Fruit fly (Drosophila melanogaster) whole organism, embryonic: ENCODE measurements around the gene Sirt6.

ENCODE experiments used
- ATbp ChIP-seq: fragments of 200-800 bp; sonication (Bioruptor generic); optimal IDR thresholded peaks from 2 replicates; lab custom pipeline; 2017; ENCODE audit warnings: missing biosample characterization, mild to moderate bottlenecking, missing genetic modification characterization, missing genetic modification reagents
- Atf3 ChIP-seq: fragments of 200-800 bp; sonication (Bioruptor generic); optimal IDR thresholded peaks from 3 replicates; lab custom pipeline; 2016; ENCODE audit warnings: missing biosample characterization, missing genetic modification characterization
- CG10979 ChIP-seq: fragments of 200-800 bp; sonication (Bioruptor generic); optimal IDR thresholded peaks from 2 replicates; lab custom pipeline; 2018; ENCODE audit warnings: missing biosample characterization, mild to moderate bottlenecking, missing genetic modification characterization, moderate library complexity
- CG11398 ChIP-seq: fragments of 200-800 bp; sonication (Bioruptor generic); optimal IDR thresholded peaks from 2 replicates; lab custom pipeline; 2016; ENCODE audit warnings: missing biosample characterization, missing genetic modification characterization
- CG12236 ChIP-seq: fragments of 200-800 bp; sonication (Bioruptor generic); optimal IDR thresholded peaks from 2 replicates; lab custom pipeline; 2016; ENCODE audit warnings: missing biosample characterization, missing genetic modification characterization
- CG12942 ChIP-seq: fragments of 200-800 bp; sonication (Bioruptor generic); optimal IDR thresholded peaks from 3 replicates; lab custom pipeline; 2016; ENCODE audit warnings: missing biosample characterization, missing genetic modification characterization
- CG13123 ChIP-seq: fragments of 200-800 bp; sonication (Bioruptor generic); optimal IDR thresholded peaks from 2 replicates; lab custom pipeline; 2016; ENCODE audit warnings: missing biosample characterization, missing genetic modification characterization
- CG14014 ChIP-seq: fragments of 200-800 bp; sonication (Bioruptor generic); IDR thresholded peaks from 2 replicates; pipeline ENCODE4 v1.3.6; 2022; ENCODE audit warnings: missing biosample characterization, missing genetic modification characterization
- CG14860 ChIP-seq: fragments of 200-800 bp; sonication (Bioruptor generic); IDR thresholded peaks from 3 replicates; pipeline ENCODE4 v1.3.6; 2022; ENCODE audit warnings: missing biosample characterization, missing genetic modification characterization; ENCODE audit not compliant: partially characterized antibody
- CG15073 ChIP-seq: fragments of 200-800 bp; sonication (Bioruptor generic); optimal IDR thresholded peaks from 2 replicates; lab custom pipeline; 2016; ENCODE audit warnings: missing biosample characterization, missing genetic modification characterization
- CG32532 ChIP-seq: fragments of 200-800 bp; sonication (Bioruptor generic); IDR thresholded peaks from 2 replicates; pipeline ENCODE4 v1.3.6; 2022; ENCODE audit warnings: missing biosample characterization, missing genetic modification characterization
- CG3281 ChIP-seq: fragments of 200-800 bp; sonication (Bioruptor generic); optimal IDR thresholded peaks from 3 replicates; lab custom pipeline; 2017; ENCODE audit warnings: missing biosample characterization, mild to moderate bottlenecking, missing genetic modification characterization
- CG34224 ChIP-seq: fragments of 200-800 bp; sonication (Bioruptor generic); IDR thresholded peaks from 3 replicates; pipeline ENCODE4 v1.3.6; 2022; ENCODE audit warnings: missing biosample characterization, missing genetic modification characterization; ENCODE audit not compliant: partially characterized antibody
- CG5953 ChIP-seq: fragments of 200-800 bp; sonication (Bioruptor generic); IDR thresholded peaks from 2 replicates; pipeline ENCODE4 v1.3.6; 2022; ENCODE audit warnings: missing biosample characterization, missing genetic modification characterization
- CG6683 ChIP-seq: fragments of 200-800 bp; sonication (Bioruptor generic); optimal IDR thresholded peaks from 2 replicates; lab custom pipeline; 2017; ENCODE audit warnings: missing biosample characterization, mild to moderate bottlenecking, missing genetic modification characterization, missing genetic modification reagents
- CG7745 ChIP-seq: fragments of 200-800 bp; sonication (Bioruptor generic); optimal IDR thresholded peaks from 2 replicates; lab custom pipeline; 2018; ENCODE audit warnings: missing biosample characterization, mild to moderate bottlenecking, missing genetic modification characterization, moderate library complexity
- CG7839 ChIP-seq: fragments of 200-800 bp; sonication (Bioruptor generic); optimal IDR thresholded peaks from 3 replicates; lab custom pipeline; 2018; ENCODE audit warnings: missing biosample characterization, mild to moderate bottlenecking, missing genetic modification characterization, moderate library complexity
- CG8388 ChIP-seq: fragments of 200-800 bp; sonication (Bioruptor generic); optimal IDR thresholded peaks from 2 replicates; lab custom pipeline; 2019; ENCODE audit warnings: missing biosample characterization, mild to moderate bottlenecking, missing genetic modification characterization, moderate library complexity
- CG9609 ChIP-seq: fragments of 200-800 bp; sonication (Bioruptor generic); optimal IDR thresholded peaks from 3 replicates; lab custom pipeline; 2016; ENCODE audit warnings: missing biosample characterization, missing genetic modification characterization
- CHES-1-like ChIP-seq: fragments of 200-800 bp; sonication (Bioruptor generic); optimal IDR thresholded peaks from 2 replicates; lab custom pipeline; 2016; ENCODE audit warnings: missing biosample characterization, missing genetic modification characterization
- Camta ChIP-seq: fragments of 200-800 bp; sonication (Bioruptor generic); optimal IDR thresholded peaks from 2 replicates; lab custom pipeline; 2016; ENCODE audit warnings: missing biosample characterization, missing genetic modification characterization
- D ChIP-seq, 2 experiments: fragments of 200-800 bp in 1 of 2; fragments of >200 bp in 1 of 2; sonication (Bioruptor generic) in 1 of 2; optimal IDR thresholded peaks; 2 replicates in 1 of 2; 3 replicates in 1 of 2; lab custom pipeline; 2017; ENCODE audit warnings: mild to moderate bottlenecking in 1 of 2, missing biosample characterization in 1 of 2, missing genetic modification characterization in 1 of 2, missing genetic modification reagents in 1 of 2
- D19B ChIP-seq: fragments of 200-800 bp; sonication (Bioruptor generic); optimal IDR thresholded peaks from 2 replicates; lab custom pipeline; 2017; ENCODE audit warnings: missing biosample characterization, mild to moderate bottlenecking, missing genetic modification characterization
- Dll ChIP-seq: fragments of 200-800 bp; sonication (Bioruptor generic); IDR thresholded peaks from 4 replicates; pipeline ENCODE4 v1.3.6; 2022; ENCODE audit warnings: missing biosample characterization, missing genetic modification characterization; ENCODE audit not compliant: partially characterized antibody
- H15 ChIP-seq: fragments of 200-800 bp; sonication (Bioruptor generic); IDR thresholded peaks from 3 replicates; pipeline ENCODE4 v1.3.6; 2022; ENCODE audit warnings: missing biosample characterization, missing genetic modification characterization
- Hr51 ChIP-seq, 2 experiments: fragments of 200-800 bp; sonication (Bioruptor generic); optimal IDR thresholded peaks; 2 replicates in 1 of 2; 3 replicates in 1 of 2; lab custom pipeline; 2016 to 2018; ENCODE audit warnings: missing biosample characterization in 2 of 2, missing genetic modification characterization in 2 of 2, mild to moderate bottlenecking in 1 of 2, moderate library complexity in 1 of 2
- Myb ChIP-seq: fragments of 200-800 bp; sonication (Bioruptor generic); optimal IDR thresholded peaks from 2 replicates; lab custom pipeline; 2016; ENCODE audit warnings: missing biosample characterization, missing genetic modification characterization
- Nf-YA ChIP-seq: fragments of 200-800 bp; sonication (Bioruptor generic); IDR thresholded peaks from 2 replicates; pipeline ENCODE4 v1.3.6; 2022; ENCODE audit warnings: missing biosample characterization, missing genetic modification characterization
- Nf-YC ChIP-seq: fragments of 200-800 bp; optimal IDR thresholded peaks from 3 replicates; lab custom pipeline; 2019; ENCODE audit warnings: missing biosample characterization, mild to moderate bottlenecking, missing genetic modification characterization, moderate library complexity
- NfI ChIP-seq: fragments of 200-800 bp; sonication (Bioruptor generic); optimal IDR thresholded peaks from 3 replicates; lab custom pipeline; 2018; ENCODE audit warnings: missing biosample characterization, mild to moderate bottlenecking, missing genetic modification characterization, moderate library complexity
- PHDP ChIP-seq: fragments of 200-800 bp; sonication (Bioruptor generic); optimal IDR thresholded peaks from 3 replicates; lab custom pipeline; 2018; ENCODE audit warnings: missing biosample characterization, mild to moderate bottlenecking, missing genetic modification characterization, moderate library complexity
- Sin3A ChIP-seq: fragments of >200 bp; optimal IDR thresholded peaks from 2 replicates; lab custom pipeline; 2018
- Sry-δ ChIP-seq: fragments of 200-800 bp; sonication (Bioruptor generic); optimal IDR thresholded peaks from 2 replicates; lab custom pipeline; 2016; ENCODE audit warnings: missing biosample characterization, missing genetic modification characterization
- al ChIP-seq: fragments of 200-800 bp; sonication (Bioruptor generic); IDR thresholded peaks from 2 replicates; pipeline ENCODE4 v1.3.6; 2022; ENCODE audit warnings: missing biosample characterization, missing genetic modification characterization
- bigmax ChIP-seq: fragments of 200-800 bp; sonication (Bioruptor generic); optimal IDR thresholded peaks from 2 replicates; lab custom pipeline; 2018; ENCODE audit warnings: missing biosample characterization, mild to moderate bottlenecking, missing genetic modification characterization
- chinmo ChIP-seq: fragments of 200-800 bp; sonication (Bioruptor generic); IDR thresholded peaks from 4 replicates; pipeline ENCODE4 v1.3.6; 2022; ENCODE audit warnings: missing biosample characterization, missing genetic modification characterization; ENCODE audit not compliant: partially characterized antibody
- danr ChIP-seq: fragments of 200-800 bp; sonication (Bioruptor generic); IDR thresholded peaks from 2 replicates; pipeline ENCODE4 v1.3.6; 2022; ENCODE audit warnings: missing biosample characterization, missing genetic modification characterization
- eve ChIP-seq, 2 experiments: fragments of >200 bp; optimal IDR thresholded peaks; 2 replicates each; lab custom pipeline; 2017; ENCODE audit warnings: missing biosample characterization in 2 of 2, missing genetic modification characterization in 2 of 2
- ewg ChIP-seq: fragments of 200-800 bp; sonication (Bioruptor generic); optimal IDR thresholded peaks from 3 replicates; lab custom pipeline; 2017; ENCODE audit warnings: mild to moderate bottlenecking, missing biosample characterization, missing genetic modification reagents, missing genetic modification characterization
- gem ChIP-seq: fragments of 200-800 bp; sonication (Bioruptor generic); optimal IDR thresholded peaks from 2 replicates; lab custom pipeline; 2019; ENCODE audit warnings: missing biosample characterization, mild to moderate bottlenecking, missing genetic modification characterization, moderate library complexity
- grau ChIP-seq: fragments of 200-800 bp; optimal IDR thresholded peaks from 3 replicates; lab custom pipeline; 2019; ENCODE audit warnings: missing biosample characterization, mild to moderate bottlenecking, missing genetic modification characterization, moderate library complexity
- gro ChIP-seq: fragments of 200-800 bp; sonication (Bioruptor generic); optimal IDR thresholded peaks from 2 replicates; lab custom pipeline; 2016; ENCODE audit warnings: missing biosample characterization, missing genetic modification characterization
- ken ChIP-seq: fragments of 200-800 bp; sonication (Bioruptor generic); IDR thresholded peaks from 3 replicates; pipeline ENCODE4 v1.3.6; 2022; ENCODE audit warnings: missing biosample characterization, missing genetic modification characterization
- lbe ChIP-seq: fragments of 200-800 bp; sonication (Bioruptor generic); optimal IDR thresholded peaks from 2 replicates; lab custom pipeline; 2016; ENCODE audit warnings: missing biosample characterization, mild to moderate bottlenecking, missing genetic modification characterization
- luna ChIP-seq: fragments of 200-800 bp; sonication (Bioruptor generic); optimal IDR thresholded peaks from 2 replicates; lab custom pipeline; 2016; ENCODE audit warnings: missing biosample characterization, missing genetic modification characterization
- repo ChIP-seq: fragments of 200-800 bp; sonication (Bioruptor generic); optimal IDR thresholded peaks from 2 replicates; lab custom pipeline; 2016; ENCODE audit warnings: missing biosample characterization, missing genetic modification characterization
- rib ChIP-seq: fragments of 200-800 bp; sonication (Bioruptor generic); IDR thresholded peaks from 2 replicates; pipeline ENCODE4 v1.3.6; 2022; ENCODE audit warnings: missing biosample characterization, missing genetic modification characterization
- stc ChIP-seq: fragments of 200-800 bp; sonication (Bioruptor generic); IDR thresholded peaks from 2 replicates; pipeline ENCODE4 v1.3.6; 2022; ENCODE audit warnings: missing biosample characterization, missing genetic modification characterization
- tup ChIP-seq: fragments of 200-800 bp; sonication (Bioruptor generic); optimal IDR thresholded peaks from 2 replicates; lab custom pipeline; 2016; ENCODE audit warnings: missing biosample characterization, mild to moderate bottlenecking, missing genetic modification characterization, moderate library complexity
- zfh2 ChIP-seq: fragments of 200-800 bp; sonication (Bioruptor generic); optimal IDR thresholded peaks from 2 replicates; lab custom pipeline; 2016; ENCODE audit warnings: missing biosample characterization, missing genetic modification characterization

The Sirt6 gene

dm6 chr3R:10265552-10266137 lies 4.0 kb upstream of the Sirt6 start (continued):
- TF ChIP-seq rib (GFP tag; lab: Robert Waterston, UW) (peak; percentile 90), CG14014 (GFP tag; lab: Robert Waterston, UW) (peak; percentile 50), CG5953 (GFP tag; lab: Robert Waterston, UW) (no peak), CG6683 (peak; percentile 9), CG15073 (no peak), al (GFP tag; lab: Robert Waterston, UW) (peak; percentile 66), gem (tag; lab: Kevin White, UChicago) (peak; percentile 74), bigmax (GFP tag; lab: Kevin White, UChicago) (no peak), Sry-δ (no peak), CG34224 (no peak), grau (peak; percentile 90), CG3281 (peak; percentile 72), Camta (no peak), H15 (GFP tag; lab: Robert Waterston, UW) (peak; percentile 52; the same call in 1 of the 3 replicates), Nf-YC (no peak), ken (GFP tag; lab: Robert Waterston, UW) (no peak; the same call in 2 of the 3 replicates), Nf-YA (GFP tag; lab: Robert Waterston, UW) (no peak), Atf3 (GFP tag; lab: Kevin White, UChicago) (no peak), NfI (GFP tag; lab: Kevin White, UChicago) (peak; percentile 37), CG13123 (GFP tag; lab: Kevin White, UChicago) (no peak), chinmo (GFP tag; lab: Robert Waterston, UW) (0 out of 4 replicates have a peak, but pooled peaks have one; percentile 67), CG8388 (peak; percentile 31), D19B (GFP tag; lab: Kevin White, UChicago) (peak; percentile 27), Sin3A (no peak), luna (GFP tag; lab: Kevin White, UChicago) (no peak), CG10979 (tag; lab: Kevin White, UChicago) (peak; percentile 6), CG32532 (GFP tag; lab: Robert Waterston, UW) (peak; percentile 87), CG11398 (GFP tag; lab: Kevin White, UChicago) (no peak), gro (GFP tag; lab: Kevin White, UChicago) (peak; percentile 65), Myb (GFP tag; lab: Kevin White, UChicago) (no peak), Hr51 (GFP tag; optimal IDR thresholded peaks at IDR 0.05; lab: Kevin White, UChicago) (peak in 1 of 2 experiments; percentile 61), Dll (no peak), CG7745 (tag; lab: Kevin White, UChicago) (no peak), ewg (GFP tag; lab: Kevin White, UChicago) (peak; percentile 5), CG14860 (no peak), PHDP (tag; lab: Kevin White, UChicago) (peak; percentile 63), danr (GFP tag; lab: Robert Waterston, UW) (no peak), CG7839 (tag; lab: Kevin White, UChicago) (peak; percentile 68), CG9609 (GFP tag; lab: Kevin White, UChicago) (no peak), repo (no peak), lbe (GFP tag; lab: Kevin White, UChicago) (peak; percentile 63), CG12236 (GFP tag; lab: Kevin White, UChicago) (no peak), stc (GFP tag; lab: Robert Waterston, UW) (no peak; the same call in 1 of the 2 replicates), D (optimal IDR thresholded peaks at IDR 0.05; lab: Kevin White, UChicago) (no peak), D (GFP tag; optimal IDR thresholded peaks at IDR 0.05; lab: Kevin White, UChicago) (no peak), CHES-1-like (GFP tag; lab: Kevin White, UChicago) (peak; percentile 9), zfh2 (GFP tag; lab: Kevin White, UChicago) (peak; percentile 75), ATbp (GFP tag; lab: Kevin White, UChicago) (no peak), CG12942 (GFP tag; lab: Kevin White, UChicago) (peak; percentile 4), eve (GFP tag; optimal IDR thresholded peaks at IDR 0.05; lab: Kevin White, UChicago) (peak in 1 of 2 experiments; percentile 34), tup (GFP tag; lab: Kevin White, UChicago) (no peak)
